Worm (Caenorhabditis elegans) whole organism, L4/young adult: ENCODE results near the gene R08A2.1.

Experiments
- W03F9.2 ChIP-seq: fragments of 150-350 bp; optimal IDR thresholded peaks from 2 replicates; lab custom pipeline; 2014; ENCODE audit warnings: missing biosample characterization, missing genetic modification characterization
- dao-5 ChIP-seq: sonication (generic microtip); optimal IDR thresholded peaks from 2 replicates; lab custom pipeline; 2016; ENCODE audit warnings: missing genotype, missing genetic modification characterization, moderate library complexity, missing compliant biosample characterization
- him-1 ChIP-seq: sonication (generic microtip); optimal IDR thresholded peaks from 2 replicates; lab custom pipeline; 2016; ENCODE audit warnings: missing genotype, missing genetic modification reagents, missing genetic modification characterization, missing compliant biosample characterization

R08A2.1 gene

ce11 chrV:14686231-14687105, 32.9 kb downstream of the R08A2.1 start:
- no peak for TF ChIP-seq him-1 (tag; lab: Kevin White, UChicago)

ce11 chrV:14685435-14686058, 33.8 kb downstream of the R08A2.1 start, which contains the start of gene C47E8.4:
Gene C47E8.4, minus strand, starts transcription at chrV:14685485.
- TF ChIP-seq him-1 (tag; lab: Kevin White, UChicago) (peak; percentile 96), dao-5 (no peak), W03F9.2 (tag; lab: Kevin White, UChicago) (peak; percentile 94)

- TF ChIP-seq him-1 (tag; lab: Kevin White, UChicago): no peak
- TF ChIP-seq dao-5: no peak
- no peak for TF ChIP-seq W03F9.2 (tag; lab: Kevin White, UChicago)
These were observed 34.8 kb downstream of the R08A2.1 start, which contains the start of gene hsp-90 for ce11 chrV:14684359-14685312. Gene hsp-90, plus strand, starts transcription at chrV:14684918.

ce11 chrV:14683926-14684325, 35.5 kb downstream of the R08A2.1 start:
- TF ChIP-seq W03F9.2 (tag; lab: Kevin White, UChicago) (no peak), dao-5 (no peak), him-1 (tag; lab: Kevin White, UChicago) (no peak)

- TF ChIP-seq him-1 (tag; lab: Kevin White, UChicago) (no peak), dao-5 (no peak), W03F9.2 (tag; lab: Kevin White, UChicago) (no peak)
These were observed 36.1 kb downstream of the R08A2.1 start for ce11 chrV:14683291-14683690.

ce11 chrV:14682870-14683269, 36.5 kb downstream of the R08A2.1 start:
- TF ChIP-seq W03F9.2 (tag; lab: Kevin White, UChicago) (no peak), him-1 (tag; lab: Kevin White, UChicago) (no peak), dao-5 (no peak)

- TF ChIP-seq him-1 (tag; lab: Kevin White, UChicago): no peak
- no peak for TF ChIP-seq W03F9.2 (tag; lab: Kevin White, UChicago)
These were observed 39.4 kb downstream of the R08A2.1 start, which contains the start of gene C47E8.3 for ce11 chrV:14680014-14680413. Gene C47E8.3, plus strand, starts transcription at chrV:14680314.

- TF ChIP-seq him-1 (tag; lab: Kevin White, UChicago): no peak
- TF ChIP-seq W03F9.2 (tag; lab: Kevin White, UChicago): no peak
- TF ChIP-seq dao-5: no peak
These were observed 41.1 kb downstream of the R08A2.1 start for ce11 chrV:14678298-14678697.
